Fruit fly (Drosophila melanogaster) Kc167 (cell line): ENCODE measurements around the gene slmo.

ENCODE experiments used
- h ChIP-seq: fragments of >200 bp; optimal IDR thresholded peaks from 3 replicates; lab custom pipeline; 2018; ENCODE audit warnings: missing external identifiers
- insv ChIP-seq: fragments of >200 bp; optimal IDR thresholded peaks from 3 replicates; lab custom pipeline; 2018; ENCODE audit warnings: missing external identifiers
- psq ChIP-seq: fragments of >200 bp; optimal IDR thresholded peaks from 2 replicates; lab custom pipeline; 2017; ENCODE audit warnings: missing external identifiers

- TF ChIP-seq h, result no peak
- no peak for TF ChIP-seq insv
- TF ChIP-seq psq (lab: Kevin White, UChicago), result no peak
Measured at dm6 chr2L:6073894-6074293, 25.4 kb upstream of the slmo start.
